Worm (Caenorhabditis elegans) whole organism, L2 larva: Measurements from ENCODE around the gene col-131.

Source experiments
- Y55F3AM.14 ChIP-seq: fragments of 200-800 bp; sonication (Bioruptor generic); optimal IDR thresholded peaks from 2 replicates; lab custom pipeline; 2018; ENCODE audit warnings: mild to moderate bottlenecking, missing genetic modification characterization, missing compliant biosample characterization
- ama-1 ChIP-seq: fragments of 150-350 bp; optimal IDR thresholded peaks from 2 replicates; lab custom pipeline; 2018; ENCODE audit warnings: inconsistent platforms
- blmp-1 ChIP-seq: sonication (generic microtip); optimal IDR thresholded peaks from 2 replicates; lab custom pipeline; 2017; ENCODE audit warnings: missing genetic modification characterization, mild to moderate bottlenecking, missing compliant biosample characterization, antibody characterized with exemption, moderate library complexity; ENCODE audit not compliant: insufficient read depth
- ceh-16 ChIP-seq: fragments of 150-350 bp; optimal IDR thresholded peaks from 2 replicates; lab custom pipeline; 2014; ENCODE audit warnings: missing biosample characterization, missing genetic modification characterization
- ceh-82 ChIP-seq: fragments of 150-350 bp; optimal IDR thresholded peaks from 2 replicates; lab custom pipeline; 2014; ENCODE audit warnings: missing biosample characterization, missing genetic modification characterization
- crh-2 ChIP-seq: sonication (generic microtip); optimal IDR thresholded peaks from 2 replicates; lab custom pipeline; 2017; ENCODE audit warnings: missing biosample characterization, missing genetic modification characterization
- egl-27 ChIP-seq: sonication (generic microtip); optimal IDR thresholded peaks from 3 replicates; lab custom pipeline; 2017; ENCODE audit warnings: missing biosample characterization, missing genetic modification reagents, missing genetic modification characterization
- elt-3 ChIP-seq: sonication (generic microtip); optimal IDR thresholded peaks from 2 replicates; lab custom pipeline; 2017; ENCODE audit warnings: missing biosample characterization, missing genetic modification characterization
- fos-1 ChIP-seq: fragments of 150-350 bp; optimal IDR thresholded peaks from 2 replicates; lab custom pipeline; 2014; ENCODE audit warnings: missing biosample characterization, missing genetic modification characterization
- gmeb-1 ChIP-seq: fragments of 150-350 bp; optimal IDR thresholded peaks from 2 replicates; lab custom pipeline; 2014; ENCODE audit warnings: missing biosample characterization, missing genetic modification characterization
- lin-11 ChIP-seq: fragments of 150-350 bp; sonication (generic microtip); optimal IDR thresholded peaks from 2 replicates; lab custom pipeline; 2014; ENCODE audit warnings: missing biosample characterization, missing genetic modification characterization, inconsistent platforms, mixed read lengths
- lin-39 ChIP-seq: fragments of 150-350 bp; optimal IDR thresholded peaks from 2 replicates; lab custom pipeline; 2014; ENCODE audit warnings: missing biosample characterization, missing genetic modification reagents, missing genetic modification characterization
- lsy-2 ChIP-seq, 2 experiments: fragments of 150-350 bp in 1 of 2; sonication (generic microtip) in 1 of 2; optimal IDR thresholded peaks; 2 replicates each; lab custom pipeline; 2014 to 2017; ENCODE audit warnings: missing biosample characterization in 2 of 2, missing genetic modification characterization in 2 of 2
- mab-5 ChIP-seq: fragments of 150-350 bp; optimal IDR thresholded peaks from 2 replicates; lab custom pipeline; 2014; ENCODE audit warnings: missing biosample characterization, missing genetic modification characterization
- mbf-1 ChIP-seq: sonication (generic microtip); optimal IDR thresholded peaks from 2 replicates; lab custom pipeline; 2017; ENCODE audit warnings: missing biosample characterization, missing genetic modification characterization
- mdl-1 ChIP-seq, 2 experiments: fragments of 150-350 bp in 1 of 2; sonication (generic microtip) in 1 of 2; optimal IDR thresholded peaks; 2 replicates each; lab custom pipeline; 2017; ENCODE audit warnings: missing biosample characterization in 2 of 2, missing genetic modification characterization in 2 of 2
- nhr-10 ChIP-seq: sonication (generic microtip); optimal IDR thresholded peaks from 2 replicates; lab custom pipeline; 2017; ENCODE audit warnings: missing biosample characterization, missing genetic modification characterization
- nhr-11 ChIP-seq: fragments of 150-350 bp; optimal IDR thresholded peaks from 2 replicates; lab custom pipeline; 2014; ENCODE audit warnings: missing biosample characterization, missing genetic modification characterization
- nhr-129 ChIP-seq: fragments of 150-350 bp; optimal IDR thresholded peaks from 2 replicates; lab custom pipeline; 2014; ENCODE audit warnings: missing biosample characterization, missing genetic modification characterization
- nhr-21 ChIP-seq: fragments of 150-350 bp; optimal IDR thresholded peaks from 2 replicates; lab custom pipeline; 2014; ENCODE audit warnings: missing biosample characterization, missing genetic modification characterization
- nhr-23 ChIP-seq: fragments of 150-350 bp; optimal IDR thresholded peaks from 2 replicates; lab custom pipeline; 2014; ENCODE audit warnings: missing biosample characterization, missing genetic modification reagents, missing genetic modification characterization
- nhr-237 ChIP-seq: fragments of 150-350 bp; optimal IDR thresholded peaks from 2 replicates; lab custom pipeline; 2014; ENCODE audit warnings: missing biosample characterization, missing genetic modification characterization
- nhr-25 ChIP-seq: fragments of 150-350 bp; sonication (generic microtip); optimal IDR thresholded peaks from 3 replicates; lab custom pipeline; 2014; ENCODE audit warnings: missing biosample characterization, missing genetic modification characterization
- nhr-6 ChIP-seq: fragments of 150-350 bp; optimal IDR thresholded peaks from 2 replicates; lab custom pipeline; 2014; ENCODE audit warnings: missing biosample characterization, missing genetic modification characterization
- nhr-77 ChIP-seq: fragments of 150-350 bp; optimal IDR thresholded peaks from 2 replicates; lab custom pipeline; 2014; ENCODE audit warnings: missing biosample characterization, missing genetic modification characterization
- peb-1 ChIP-seq: fragments of 150-350 bp; optimal IDR thresholded peaks from 2 replicates; lab custom pipeline; 2014; ENCODE audit warnings: missing biosample characterization, missing genetic modification characterization
- sem-4 ChIP-seq: fragments of 150-350 bp; optimal IDR thresholded peaks from 2 replicates; lab custom pipeline; 2014; ENCODE audit warnings: missing biosample characterization, missing genetic modification reagents, missing genetic modification characterization
- skn-1 ChIP-seq: sonication (generic microtip); optimal IDR thresholded peaks from 2 replicates; lab custom pipeline; 2017; ENCODE audit warnings: missing biosample characterization, missing genetic modification characterization
- sma-3 ChIP-seq: sonication (generic microtip); optimal IDR thresholded peaks from 2 replicates; lab custom pipeline; 2016; ENCODE audit warnings: missing genetic modification reagents, missing genetic modification characterization, missing compliant biosample characterization
- sma-9 ChIP-seq, 2 experiments: fragments of 150-350 bp in 1 of 2; sonication (generic microtip) in 1 of 2; optimal IDR thresholded peaks; 2 replicates each; lab custom pipeline; 2014 to 2016; ENCODE audit warnings: missing genetic modification characterization in 2 of 2, mild to moderate bottlenecking in 1 of 2, missing biosample characterization in 1 of 2, missing compliant biosample characterization in 1 of 2, missing genetic modification reagents in 1 of 2, moderate library complexity in 1 of 2
- snpc-4 ChIP-seq: fragments of 150-350 bp; optimal IDR thresholded peaks from 2 replicates; lab custom pipeline; 2014; ENCODE audit warnings: missing biosample characterization, missing genetic modification characterization
- unc-39 ChIP-seq: fragments of 150-350 bp; optimal IDR thresholded peaks from 2 replicates; lab custom pipeline; 2014; ENCODE audit warnings: missing biosample characterization, missing genetic modification characterization
- unc-55 ChIP-seq: fragments of 150-350 bp; sonication (generic microtip); optimal IDR thresholded peaks from 3 replicates; lab custom pipeline; 2014; ENCODE audit warnings: missing biosample characterization, missing genetic modification reagents, missing genetic modification characterization
- zag-1 ChIP-seq: fragments of 150-350 bp; optimal IDR thresholded peaks from 2 replicates; lab custom pipeline; 2014; ENCODE audit warnings: missing biosample characterization, missing genetic modification characterization
- ztf-4 ChIP-seq: fragments of 150-350 bp; optimal IDR thresholded peaks from 2 replicates; lab custom pipeline; 2014; ENCODE audit warnings: missing biosample characterization, missing genetic modification characterization

col-131 gene

ce11 chrIV:13082106-13082505 is 15.0 kb upstream of the col-131 start (continued):
- TF ChIP-seq snpc-4 (tag; lab: Kevin White, UChicago): no peak
- no peak for TF ChIP-seq ama-1 (lab: Kevin White, UChicago)

ce11 chrIV:13080861-13081260 is 13.8 kb upstream of the col-131 start:
- TF ChIP-seq nhr-129 (tag; lab: Kevin White, UChicago) (peak; percentile 19), peb-1 (no peak)

DNA sequence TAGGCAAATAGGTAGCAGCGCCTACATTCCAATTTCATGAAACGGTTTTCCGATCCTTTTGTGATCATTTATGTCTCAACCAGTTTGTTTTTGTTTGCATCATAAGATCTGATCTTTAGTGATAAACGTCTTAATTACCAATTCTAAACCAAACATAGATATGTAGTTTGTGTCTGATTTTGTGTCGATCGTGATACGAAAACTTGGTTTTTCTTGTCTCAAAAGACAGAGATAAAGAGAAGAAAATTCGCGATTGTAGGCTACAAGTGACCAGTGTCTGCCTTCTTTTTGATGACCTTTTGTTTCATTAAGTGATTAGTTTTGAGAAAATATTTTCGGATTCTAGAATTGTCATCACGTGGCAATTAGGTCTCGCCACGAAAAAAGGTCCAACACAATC is 13.1 kb upstream of the col-131 start:
- TF ChIP-seq ceh-16 (no peak), sma-3 (GFP tag; lab: Kevin White, UChicago) (peak; percentile 36), nhr-25 (tag; lab: Kevin White, UChicago) (peak; percentile 66), nhr-21 (tag; lab: Kevin White, UChicago) (peak; percentile 55), nhr-129 (tag; lab: Kevin White, UChicago) (peak; percentile 98), nhr-11 (peak; percentile 35)

DNA sequence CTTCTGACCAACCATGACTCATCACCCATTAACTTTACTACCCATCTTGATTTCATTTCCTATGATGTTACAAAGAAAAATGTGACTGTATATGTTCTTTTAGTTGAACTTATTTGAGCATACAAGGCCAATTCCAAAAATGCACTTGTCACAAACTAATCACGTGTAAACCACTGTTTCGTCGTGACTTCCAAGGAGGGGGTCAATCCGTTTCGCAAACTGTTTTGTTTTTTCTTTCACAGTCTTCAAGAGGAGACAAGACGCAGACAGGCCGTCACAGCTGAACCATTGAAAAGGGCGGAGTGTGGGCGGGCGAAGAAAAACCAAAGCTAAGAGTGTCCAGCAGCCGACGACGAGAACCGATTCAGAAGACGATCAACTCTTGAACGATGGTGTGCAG is 12.0 kb upstream of the col-131 start, which contains the start of gene C39E9.8:
TSS of gene C39E9.8 (plus strand) at position 328 of the 400 bp plus-strand sequence.
- TF ChIP-seq mab-5 (tag; lab: Kevin White, UChicago) (no peak), nhr-21 (tag; lab: Kevin White, UChicago) (peak; percentile 52), sem-4 (tag; lab: Kevin White, UChicago) (no peak), nhr-25 (tag; lab: Kevin White, UChicago) (peak; percentile 94), nhr-6 (peak; percentile 14), Y55F3AM.14 (peak; percentile 23), egl-27 (tag; lab: Kevin White, UChicago) (peak; percentile 13), lin-11 (tag; lab: Kevin White, UChicago) (no peak), zag-1 (tag; lab: Kevin White, UChicago) (no peak), nhr-23 (tag; lab: Kevin White, UChicago) (no peak), lsy-2 (tag; optimal IDR thresholded peaks at IDR 0.05; lab: Kevin White, UChicago) (no peak), fos-1 (tag; lab: Kevin White, UChicago) (peak; percentile 41), sma-3 (GFP tag; lab: Kevin White, UChicago) (peak; percentile 77), sma-9 (GFP tag; optimal IDR thresholded peaks at IDR 0.05; lab: Kevin White, UChicago) (peak; percentile 74), sma-9 (tag; optimal IDR thresholded peaks at IDR 0.05; lab: Kevin White, UChicago) (peak; percentile 1), blmp-1 (tag; lab: Kevin White, UChicago) (peak; percentile 48), nhr-129 (tag; lab: Kevin White, UChicago) (peak; percentile 71)

DNA sequence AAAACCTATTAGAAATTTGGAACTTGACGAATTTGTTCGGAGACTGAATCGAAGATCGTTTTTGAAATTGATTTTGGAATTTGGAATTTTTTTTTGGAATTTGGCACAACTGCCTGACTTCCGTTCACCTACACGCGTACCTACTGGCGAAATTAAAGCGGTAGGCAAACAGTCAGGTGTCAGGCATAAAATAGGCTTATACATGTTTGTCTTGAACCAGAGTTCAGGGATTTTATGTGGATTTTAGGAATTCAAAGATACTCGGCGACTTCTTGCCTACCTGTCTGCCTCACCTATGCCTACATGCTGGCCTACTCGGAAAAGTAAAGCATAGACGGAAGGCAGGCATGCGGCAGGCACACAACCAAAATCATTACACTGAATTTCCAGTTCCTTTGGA is 11.2 kb upstream of the col-131 start:
- TF ChIP-seq gmeb-1 (tag; lab: Kevin White, UChicago) (no peak), Y55F3AM.14 (no peak), unc-39 (no peak), lsy-2 (tag; optimal IDR thresholded peaks at IDR 0.05; lab: Kevin White, UChicago) (no peak), crh-2 (tag; lab: Kevin White, UChicago) (no peak), snpc-4 (tag; lab: Kevin White, UChicago) (no peak), nhr-77 (tag; lab: Kevin White, UChicago) (no peak)

DNA sequence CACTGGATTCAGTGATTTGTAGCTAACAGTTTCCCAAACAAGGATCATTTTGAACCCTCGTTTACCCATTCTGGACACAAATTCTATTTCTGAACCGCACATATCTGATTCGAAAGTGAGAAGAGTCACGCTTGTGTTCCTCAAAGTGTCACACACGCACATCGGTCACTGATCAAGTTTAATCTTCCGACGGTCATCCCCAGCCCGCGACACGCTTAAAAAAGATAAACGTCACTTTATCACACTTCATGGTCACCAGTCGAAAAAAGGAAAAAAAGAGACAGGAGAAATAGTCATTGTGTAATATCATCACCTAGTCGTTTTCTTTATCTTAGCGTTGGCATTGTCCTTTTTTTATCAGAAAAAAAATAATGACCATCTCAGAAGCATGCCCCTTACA is 10.6 kb upstream of the col-131 start:
- TF ChIP-seq nhr-21 (tag; lab: Kevin White, UChicago) (peak; percentile 86), blmp-1 (tag; lab: Kevin White, UChicago) (peak; percentile 72), sma-3 (GFP tag; lab: Kevin White, UChicago) (peak; percentile 49), nhr-10 (tag; lab: Kevin White, UChicago) (no peak), mbf-1 (tag; lab: Kevin White, UChicago) (no peak), Y55F3AM.14 (no peak), peb-1 (no peak), mdl-1 (tag; optimal IDR thresholded peaks at IDR 0.05; lab: Kevin White, UChicago) (peak in 1 of 2 experiments; percentile 29), nhr-25 (tag; lab: Kevin White, UChicago) (peak; percentile 76), sma-9 (GFP tag; optimal IDR thresholded peaks at IDR 0.05; lab: Kevin White, UChicago) (peak; percentile 87), sma-9 (tag; optimal IDR thresholded peaks at IDR 0.05; lab: Kevin White, UChicago) (no peak), nhr-129 (tag; lab: Kevin White, UChicago) (peak; percentile 55)

DNA sequence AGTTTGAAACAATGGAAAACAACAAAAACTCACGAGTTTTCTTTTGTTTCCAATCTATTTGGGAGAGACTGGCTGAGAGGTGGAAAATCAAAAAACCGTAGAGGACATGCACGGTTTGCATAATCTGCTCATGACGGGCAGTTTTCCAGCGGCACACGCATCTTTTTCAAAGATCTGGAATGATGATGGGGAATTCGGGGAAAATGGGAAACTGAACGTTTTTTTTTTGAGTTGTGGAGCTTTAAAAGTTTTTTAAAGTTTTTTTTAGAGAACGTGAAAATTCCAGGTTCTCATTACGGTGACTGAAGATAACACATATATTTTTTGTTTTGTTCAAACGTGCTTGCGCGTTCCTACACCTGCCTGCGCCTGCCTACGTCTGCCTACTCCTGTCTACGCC is 9.5 kb upstream of the col-131 start, which contains the start of gene C39E9.7:
TSS of gene C39E9.7 (minus strand) at position 101 of the 400 bp plus-strand sequence.
- no peak for TF ChIP-seq ceh-82
- TF ChIP-seq ztf-4 (tag; lab: Kevin White, UChicago): no peak
- no peak for TF ChIP-seq skn-1 (tag; lab: Kevin White, UChicago)
- no peak for TF ChIP-seq lin-39 (tag; lab: Kevin White, UChicago)
- TF ChIP-seq crh-2 (tag; lab: Kevin White, UChicago): no peak
- TF ChIP-seq elt-3 (tag; lab: Kevin White, UChicago): no peak
- TF ChIP-seq nhr-25 (tag; lab: Kevin White, UChicago): no peak
- TF ChIP-seq egl-27 (tag; lab: Kevin White, UChicago): no peak
- no peak for TF ChIP-seq nhr-237 (tag; lab: Kevin White, UChicago)
- TF ChIP-seq ama-1 (lab: Kevin White, UChicago): no peak
- TF ChIP-seq lsy-2 (tag; optimal IDR thresholded peaks at IDR 0.05; lab: Kevin White, UChicago): no peak
- no peak for TF ChIP-seq gmeb-1 (tag; lab: Kevin White, UChicago)
- no peak for TF ChIP-seq nhr-129 (tag; lab: Kevin White, UChicago)
- no peak for TF ChIP-seq fos-1 (tag; lab: Kevin White, UChicago)
- no peak for TF ChIP-seq peb-1
- no peak for TF ChIP-seq zag-1 (tag; lab: Kevin White, UChicago)
- TF ChIP-seq mdl-1 (tag; optimal IDR thresholded peaks at IDR 0.05; lab: Kevin White, UChicago): no peak
- TF ChIP-seq sma-3 (GFP tag; lab: Kevin White, UChicago): no peak
- no peak for TF ChIP-seq unc-55 (GFP tag; lab: Kevin White, UChicago)
